Fruit fly (Drosophila melanogaster): Measurements from ENCODE around the gene CG32655.

DNA sequence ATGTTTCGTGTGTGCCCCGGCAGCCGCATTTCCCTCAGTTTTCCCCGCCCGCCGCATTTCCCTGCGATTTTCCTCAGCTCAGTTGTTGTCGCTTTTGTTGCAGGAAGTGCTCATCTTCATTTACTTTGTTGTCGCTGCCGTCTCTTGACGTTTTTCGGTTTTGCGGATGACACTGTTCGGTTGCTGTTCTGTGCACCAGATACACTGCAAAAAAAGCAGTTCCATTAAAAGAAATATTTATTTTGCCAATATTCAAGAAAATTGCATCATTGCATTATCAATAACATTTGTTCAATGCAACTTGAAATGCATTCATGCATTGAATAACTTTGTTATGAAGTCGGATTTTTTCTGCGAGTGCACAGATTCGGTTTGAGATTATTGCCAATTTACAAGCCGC, 18.1 kb downstream of the CG32655 start:
- TF ChIP-seq CG6163 (GFP tag; IDR thresholded peaks at IDR 0.05): peak; percentile 92
- no peak for TF ChIP-seq ss (GFP tag; optimal IDR thresholded peaks at IDR 0.05)

Data from whole organism, prepupa.